Worm (Caenorhabditis elegans): ENCODE measurements around the gene arr-1.

The arr-1 gene

ce11 chrX:954499-955061 lies 4.0 kb downstream of the arr-1 start, which contains the start of gene apm-3 (continued):
- TF ChIP-seq lsy-2 (tag; optimal IDR thresholded peaks at IDR 0.05), result peak in 1 of 2 experiments; percentile 58
- TF ChIP-seq spr-1 (tag; optimal IDR thresholded peaks at IDR 0.05), result no peak
- no peak for TF ChIP-seq attf-4 (tag; optimal IDR thresholded peaks at IDR 0.05)
- TF ChIP-seq snpc-1.2 (GFP tag; IDR thresholded peaks at IDR 0.05), result no peak
- TF ChIP-seq pha-4 (GFP tag; IDR thresholded peaks at IDR 0.05), result no peak
- TF ChIP-seq pha-4 (tag; optimal IDR thresholded peaks at IDR 0.05), result no peak
- no peak for TF ChIP-seq gei-8 (GFP tag; optimal IDR thresholded peaks at IDR 0.05)
- peak; percentile 92 for TF ChIP-seq T20F7.1 (GFP tag; optimal IDR thresholded peaks at IDR 0.05)
- TF ChIP-seq lin-29 (GFP tag; IDR thresholded peaks at IDR 0.05), result no peak
- TF ChIP-seq dve-1 (tag; optimal IDR thresholded peaks at IDR 0.05; ENCODE audit: insufficient read depth), result peak; percentile 26
- TF ChIP-seq daf-12 (tag; optimal IDR thresholded peaks at IDR 0.05), result no peak

ce11 chrX:957581-957980 lies 7.0 kb downstream of the arr-1 start, which contains the start of gene chil-10:
Gene chil-10, plus strand, starts transcription at chrX:957881.
- no peak for TF ChIP-seq nhr-10 (tag; optimal IDR thresholded peaks at IDR 0.05)
- peak; percentile 6 for TF ChIP-seq aha-1 (tag)

- TF ChIP-seq madf-5 (GFP tag; IDR thresholded peaks at IDR 0.05) (no peak), rbr-2 (tag; optimal IDR thresholded peaks at IDR 0.05) (no peak), pha-4 (GFP tag; IDR thresholded peaks at IDR 0.05) (no peak), pha-4 (tag; optimal IDR thresholded peaks at IDR 0.05) (no peak), unc-62 (GFP tag; optimal IDR thresholded peaks at IDR 0.05 in 1 of 2) (peak in 1 of 2 experiments; percentile 94), unc-62 (tag; optimal IDR thresholded peaks at IDR 0.05) (no peak), nhr-42 (GFP tag; IDR thresholded peaks at IDR 0.05) (no peak), zip-2 (tag; optimal IDR thresholded peaks at IDR 0.05) (no peak), ceh-32 (tag; optimal IDR thresholded peaks at IDR 0.05; ENCODE audit: poor library complexity) (no peak)
Observed at ce11 chrX:960139-960538, 9.6 kb downstream of the arr-1 start.

- no peak for TF ChIP-seq ceh-82 (tag; optimal IDR thresholded peaks at IDR 0.05)
- no peak for TF ChIP-seq zfp-3 (GFP tag; conservative IDR thresholded peaks at IDR 0.05)
- TF ChIP-seq ceh-32 (tag; optimal IDR thresholded peaks at IDR 0.05; ENCODE audit: poor library complexity), result no peak
- no peak for TF ChIP-seq nhr-102 (tag; optimal IDR thresholded peaks at IDR 0.05)
- TF ChIP-seq zip-11 (GFP tag; IDR thresholded peaks at IDR 0.05), result no peak
- TF ChIP-seq T26A8.4 (GFP tag; IDR thresholded peaks at IDR 0.05), result no peak
Observed at ce11 chrX:963171-963570, 12.6 kb downstream of the arr-1 start, which contains the start of gene ncs-1. Gene ncs-1, minus strand, starts transcription at chrX:963271.

ce11 chrX:970072-970471 lies 19.5 kb downstream of the arr-1 start, which contains the start of gene C44C1.6:
Gene C44C1.6, minus strand, starts transcription at chrX:970270.
- TF ChIP-seq nhr-28 (tag; optimal IDR thresholded peaks at IDR 0.05) (peak; percentile 31), pqm-1 (tag; optimal IDR thresholded peaks at IDR 0.05) (no peak)

- TF ChIP-seq F10B5.3 (tag; optimal IDR thresholded peaks at IDR 0.05) (no peak), dve-1 (tag; optimal IDR thresholded peaks at IDR 0.05; ENCODE audit: insufficient read depth) (peak; percentile 13), mep-1 (tag; optimal IDR thresholded peaks at IDR 0.05) (peak; percentile 61), lim-7 (GFP tag; IDR thresholded peaks at IDR 0.05) (no peak), spr-1 (tag; optimal IDR thresholded peaks at IDR 0.05) (no peak), mes-2 (tag; optimal IDR thresholded peaks at IDR 0.05; ENCODE audit: poor library complexity, severe bottlenecking) (peak; percentile 80), ceh-28 (tag; optimal IDR thresholded peaks at IDR 0.05) (peak; percentile 44), D1046.2 (GFP tag; IDR thresholded peaks at IDR 0.05) (no peak), rbr-2 (tag; optimal IDR thresholded peaks at IDR 0.05) (peak; percentile 38), dmd-6 (GFP tag; IDR thresholded peaks at IDR 0.05) (peak; percentile 37), mxl-3 (GFP tag; optimal IDR thresholded peaks at IDR 0.05) (peak; percentile 45), lsy-2 (tag; optimal IDR thresholded peaks at IDR 0.05) (peak in 1 of 2 experiments; percentile 18), hmg-1.1 (GFP tag; IDR thresholded peaks at IDR 0.05) (peak; percentile 77), ZK337.2 (GFP tag; IDR thresholded peaks at IDR 0.05) (no peak), hlh-11 (tag; optimal IDR thresholded peaks at IDR 0.05) (peak; percentile 57), hlh-30 (tag; optimal IDR thresholded peaks at IDR 0.05; ENCODE audit: insufficient read depth) (peak; percentile 33), attf-4 (tag; optimal IDR thresholded peaks at IDR 0.05) (no peak), nhr-11 (tag; optimal IDR thresholded peaks at IDR 0.05) (no peak), unc-130 (GFP tag; optimal IDR thresholded peaks at IDR 0.05) (no peak)
Observed at ce11 chrX:974499-975235, 24.1 kb downstream of the arr-1 start, which contains the start of gene vps-45. Gene vps-45, minus strand, starts transcription at chrX:974848.
